Worm (Caenorhabditis elegans) whole organism, late embryonic: ENCODE results near the gene F01F1.15.

Experiments used
- C08G9.2 ChIP-seq: sonication (generic microtip); optimal IDR thresholded peaks from 2 replicates; lab custom pipeline; 2016; ENCODE audit warnings: mild to moderate bottlenecking, missing genetic modification characterization, moderate library complexity, missing compliant biosample characterization
- C38D4.7 ChIP-seq: fragments of 200-800 bp; sonication (Bioruptor generic); optimal IDR thresholded peaks from 2 replicates; lab custom pipeline; 2018; ENCODE audit warnings: mild to moderate bottlenecking, missing genetic modification characterization, moderate library complexity, missing compliant biosample characterization
- F13H6.1 ChIP-seq: sonication (generic microtip); optimal IDR thresholded peaks from 2 replicates; lab custom pipeline; 2016; ENCODE audit warnings: missing genetic modification characterization, missing compliant biosample characterization
- ceh-14 ChIP-seq: sonication (generic microtip); optimal IDR thresholded peaks from 2 replicates; lab custom pipeline; 2016; ENCODE audit warnings: missing genotype, missing genetic modification characterization, missing compliant biosample characterization
- ceh-18 ChIP-seq: sonication (generic microtip); optimal IDR thresholded peaks from 2 replicates; lab custom pipeline; 2016; ENCODE audit warnings: missing genetic modification characterization, missing compliant biosample characterization
- ceh-2 ChIP-seq: sonication (generic microtip); optimal IDR thresholded peaks from 2 replicates; lab custom pipeline; 2016; ENCODE audit warnings: missing genotype, missing genetic modification characterization, missing compliant biosample characterization
- ceh-22 ChIP-seq: sonication (generic microtip); optimal IDR thresholded peaks from 2 replicates; lab custom pipeline; 2017; ENCODE audit warnings: missing biosample characterization, missing genetic modification characterization
- ceh-31 ChIP-seq: sonication (generic microtip); optimal IDR thresholded peaks from 2 replicates; lab custom pipeline; 2016; ENCODE audit warnings: missing genetic modification characterization, missing compliant biosample characterization
- ceh-45 ChIP-seq: fragments of 200-800 bp; sonication (Bioruptor generic); IDR thresholded peaks from 2 replicates; pipeline ENCODE4 v1.3.6; 2022; ENCODE audit warnings: missing genetic modification reagents, missing genetic modification characterization, missing compliant biosample characterization
- dve-1 ChIP-seq: sonication (generic microtip); optimal IDR thresholded peaks from 2 replicates; lab custom pipeline; 2017; ENCODE audit warnings: antibody characterized with exemption, mild to moderate bottlenecking, missing genetic modification characterization, missing compliant biosample characterization
- elt-2 ChIP-seq: sonication (generic microtip); optimal IDR thresholded peaks from 2 replicates; lab custom pipeline; 2016; ENCODE audit warnings: missing genetic modification reagents, missing genetic modification characterization, missing compliant biosample characterization
- ets-4 ChIP-seq: sonication (generic microtip); optimal IDR thresholded peaks from 2 replicates; lab custom pipeline; 2016; ENCODE audit warnings: missing genetic modification characterization, missing compliant biosample characterization
- eyg-1 ChIP-seq: sonication (generic microtip); optimal IDR thresholded peaks from 2 replicates; lab custom pipeline; 2016; ENCODE audit warnings: missing genotype, missing genetic modification characterization, missing compliant biosample characterization
- hlh-13 ChIP-seq: fragments of 200-800 bp; sonication (Bioruptor generic); optimal IDR thresholded peaks from 2 replicates; lab custom pipeline; 2018; ENCODE audit warnings: mild to moderate bottlenecking, missing genetic modification characterization, missing compliant biosample characterization
- hlh-30 ChIP-seq: sonication (generic microtip); optimal IDR thresholded peaks from 2 replicates; lab custom pipeline; 2017; ENCODE audit warnings: antibody characterized with exemption, missing genetic modification characterization, missing compliant biosample characterization; ENCODE audit not compliant: insufficient read depth
- hlh-8 ChIP-seq: sonication (generic microtip); optimal IDR thresholded peaks from 2 replicates; lab custom pipeline; 2016; ENCODE audit warnings: missing genotype, missing genetic modification characterization, missing compliant biosample characterization
- lin-11 ChIP-seq: fragments of 200-800 bp; sonication (Bioruptor generic); optimal IDR thresholded peaks from 2 replicates; lab custom pipeline; 2018; ENCODE audit warnings: mild to moderate bottlenecking, missing genetic modification characterization, missing compliant biosample characterization
- nfya-1 ChIP-seq: sonication (generic microtip); optimal IDR thresholded peaks from 2 replicates; lab custom pipeline; 2017; ENCODE audit warnings: missing genetic modification characterization, mild to moderate bottlenecking, missing compliant biosample characterization, antibody characterized with exemption, moderate library complexity
- npax-4 ChIP-seq: sonication (generic microtip); optimal IDR thresholded peaks from 2 replicates; lab custom pipeline; 2016; ENCODE audit warnings: missing genetic modification characterization, missing compliant biosample characterization
- pat-9 ChIP-seq: fragments of 200-800 bp; sonication (Bioruptor generic); optimal IDR thresholded peaks from 2 replicates; lab custom pipeline; 2018; ENCODE audit warnings: mild to moderate bottlenecking, missing genetic modification characterization, moderate library complexity, missing compliant biosample characterization
- ref-2 ChIP-seq: sonication (generic microtip); optimal IDR thresholded peaks from 2 replicates; lab custom pipeline; 2016; ENCODE audit warnings: missing genetic modification characterization, missing compliant biosample characterization
- sox-4 ChIP-seq: sonication (generic microtip); optimal IDR thresholded peaks from 2 replicates; lab custom pipeline; 2017; ENCODE audit warnings: mild to moderate bottlenecking, missing genetic modification characterization, inconsistent platforms, missing compliant biosample characterization
- tbx-2 ChIP-seq: sonication (generic microtip); optimal IDR thresholded peaks from 2 replicates; lab custom pipeline; 2016; ENCODE audit warnings: missing genetic modification characterization, missing compliant biosample characterization
- tbx-7 ChIP-seq: sonication (generic microtip); optimal IDR thresholded peaks from 2 replicates; lab custom pipeline; 2016; ENCODE audit warnings: missing genotype, missing genetic modification characterization, missing compliant biosample characterization
- ttx-3 ChIP-seq: sonication (generic microtip); optimal IDR thresholded peaks from 2 replicates; lab custom pipeline; 2016; ENCODE audit warnings: missing genetic modification reagents, missing genetic modification characterization, missing compliant biosample characterization
- unc-42 ChIP-seq: sonication (generic microtip); optimal IDR thresholded peaks from 2 replicates; lab custom pipeline; 2016; ENCODE audit warnings: missing genotype, missing genetic modification characterization, missing compliant biosample characterization
- unc-55 ChIP-seq: sonication (generic microtip); optimal IDR thresholded peaks from 2 replicates; lab custom pipeline; 2017; ENCODE audit warnings: missing biosample characterization, missing genetic modification reagents, missing genetic modification characterization
- unc-86 ChIP-seq: sonication (generic microtip); optimal IDR thresholded peaks from 2 replicates; lab custom pipeline; 2016; ENCODE audit warnings: missing genetic modification characterization, missing compliant biosample characterization

Gene F01F1.15

DNA sequence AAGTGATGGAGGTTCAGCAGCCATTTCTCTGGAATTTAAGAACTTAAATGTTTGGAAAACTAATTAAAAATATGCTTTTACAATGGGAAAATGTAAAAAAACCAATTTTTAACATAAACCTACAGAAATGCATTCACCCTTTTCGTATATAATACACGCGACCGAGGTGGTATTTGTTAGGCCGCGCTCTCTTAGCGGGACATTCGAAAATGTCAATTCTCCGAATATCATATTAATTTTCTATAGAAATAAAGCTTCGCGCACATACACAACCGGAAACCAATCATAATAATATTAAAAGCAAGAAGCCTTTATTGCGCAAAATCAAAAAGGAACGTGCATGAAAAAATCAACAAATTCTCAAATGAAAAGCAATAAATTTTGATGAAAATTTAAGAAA, 16.1 kb downstream of the F01F1.15 start, which contains the start of gene ddx-23 (continued):
- no peak for TF ChIP-seq ceh-18 (tag; lab: Kevin White, UChicago)
- TF ChIP-seq lin-11 (tag; lab: Kevin White, UChicago), result no peak
- TF ChIP-seq ceh-22 (tag; lab: Kevin White, UChicago), result no peak
- no peak for TF ChIP-seq C38D4.7 (GFP tag; lab: Kevin White, UChicago)
- no peak for TF ChIP-seq tbx-7 (tag; lab: Kevin White, UChicago)
- no peak for TF ChIP-seq dve-1 (tag; lab: Kevin White, UChicago)
- TF ChIP-seq hlh-8 (tag; lab: Kevin White, UChicago), result peak; percentile 7
- TF ChIP-seq ceh-2 (tag; lab: Kevin White, UChicago), result no peak
- TF ChIP-seq hlh-13, result no peak

DNA sequence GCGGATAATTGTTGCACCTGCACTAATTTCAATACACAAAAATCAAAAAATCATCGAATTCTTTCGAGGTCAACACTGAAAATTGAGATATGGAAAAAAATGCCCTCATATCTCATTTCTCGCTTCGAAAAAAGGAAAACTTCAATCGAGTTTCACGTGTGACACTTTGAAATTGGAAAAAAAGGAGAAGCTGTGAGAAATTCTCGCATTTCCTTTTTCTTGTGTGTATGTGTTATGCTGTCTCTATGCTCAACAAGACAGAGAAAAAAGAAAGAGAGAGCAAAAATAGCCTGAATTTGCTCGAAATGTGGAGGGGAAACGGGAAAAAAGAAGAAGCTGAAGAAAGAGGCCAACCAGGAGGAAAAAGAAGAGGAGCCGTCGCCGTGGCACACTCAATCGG, 22.9 kb downstream of the F01F1.15 start:
- TF ChIP-seq ceh-18 (tag; lab: Kevin White, UChicago) (peak; percentile 0), F13H6.1 (tag; lab: Kevin White, UChicago) (no peak), hlh-8 (tag; lab: Kevin White, UChicago) (no peak), unc-42 (tag; lab: Kevin White, UChicago) (peak; percentile 38)

DNA sequence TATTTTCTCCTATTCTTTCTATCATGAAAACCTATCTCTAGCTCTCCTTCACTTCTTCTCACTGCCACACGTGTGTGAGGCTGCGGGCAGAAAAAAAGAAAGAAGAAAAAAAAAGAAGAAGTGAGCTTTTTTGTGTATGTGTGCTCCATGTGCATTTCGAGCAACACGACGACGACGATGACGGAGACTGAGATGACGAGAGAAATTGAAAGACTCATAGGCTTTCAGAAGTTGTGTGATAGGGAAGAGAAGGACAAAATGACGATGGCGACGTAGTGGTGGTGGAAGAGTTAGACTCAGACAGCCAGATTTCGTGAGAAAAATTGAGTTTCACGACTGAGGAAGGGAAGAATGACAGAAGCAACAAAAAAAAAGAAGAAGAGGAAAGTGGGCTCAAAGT, 23.8 kb downstream of the F01F1.15 start:
- TF ChIP-seq ceh-18 (tag; lab: Kevin White, UChicago) (peak; percentile 20), unc-55 (GFP tag; lab: Kevin White, UChicago) (peak; percentile 21), ttx-3 (tag; lab: Kevin White, UChicago) (no peak), unc-42 (tag; lab: Kevin White, UChicago) (peak; percentile 83), eyg-1 (tag; lab: Kevin White, UChicago) (no peak), ceh-31 (peak; percentile 58), elt-2 (no peak), ceh-14 (peak; percentile 4), nfya-1 (tag; lab: Kevin White, UChicago) (peak; percentile 38), tbx-2 (peak; percentile 29)
- TF ChIP-seq, all 69 proteins: peak for 7

DNA sequence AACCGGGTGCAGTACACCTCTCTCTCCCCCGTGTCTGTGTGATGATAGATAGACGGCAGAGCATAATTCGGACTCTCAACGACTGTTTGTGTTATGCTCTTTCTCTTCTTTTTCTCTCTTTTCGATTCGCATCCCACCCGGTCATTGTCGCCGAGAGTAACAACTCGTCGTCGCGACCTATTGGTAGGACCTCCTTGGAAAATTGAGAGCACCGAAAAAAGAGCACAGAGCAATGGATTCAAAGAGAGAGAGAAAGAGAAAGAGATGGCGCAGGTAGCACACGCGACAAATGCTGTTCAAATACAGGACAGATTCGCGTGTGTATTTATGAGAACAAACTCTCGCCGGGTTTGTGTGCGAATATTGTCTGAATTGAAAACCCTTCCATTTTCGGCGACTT, 25.7 kb downstream of the F01F1.15 start:
- TF ChIP-seq ref-2 (tag; lab: Kevin White, UChicago) (peak; percentile 11), ets-4 (tag; lab: Kevin White, UChicago) (peak; percentile 56), ceh-22 (tag; lab: Kevin White, UChicago) (no peak), tbx-2 (peak; percentile 16), ceh-18 (tag; lab: Kevin White, UChicago) (peak; percentile 17)
- TF ChIP-seq, all 69 proteins: peak for 4

DNA sequence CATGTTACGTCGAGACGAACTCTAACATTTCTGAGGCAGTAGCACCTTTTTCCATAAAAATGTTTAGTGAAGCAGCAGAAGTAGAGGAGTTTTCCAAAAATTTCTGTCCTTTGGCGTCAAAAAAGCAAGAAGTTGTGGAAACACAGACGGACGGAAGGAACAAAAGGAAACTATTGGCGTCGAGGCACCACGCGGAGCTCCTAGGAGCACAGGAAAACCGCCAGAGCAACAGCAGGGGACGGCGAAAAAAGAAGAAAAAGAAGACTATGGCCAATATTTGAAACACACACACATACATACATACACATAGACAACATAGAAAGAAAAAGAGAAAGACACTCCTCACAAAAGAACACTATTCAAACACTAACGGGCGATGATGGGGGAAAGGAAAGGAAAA, 26.4 kb downstream of the F01F1.15 start:
- peak; percentile 53 for TF ChIP-seq ets-4 (tag; lab: Kevin White, UChicago)
- TF ChIP-seq unc-55 (GFP tag; lab: Kevin White, UChicago), result no peak
- peak; percentile 27 for TF ChIP-seq ceh-31
- TF ChIP-seq ceh-45 (GFP tag; lab: Robert Waterston, UW), result 0 out of 2 replicates have a peak, but pooled peaks have one; percentile 39

DNA sequence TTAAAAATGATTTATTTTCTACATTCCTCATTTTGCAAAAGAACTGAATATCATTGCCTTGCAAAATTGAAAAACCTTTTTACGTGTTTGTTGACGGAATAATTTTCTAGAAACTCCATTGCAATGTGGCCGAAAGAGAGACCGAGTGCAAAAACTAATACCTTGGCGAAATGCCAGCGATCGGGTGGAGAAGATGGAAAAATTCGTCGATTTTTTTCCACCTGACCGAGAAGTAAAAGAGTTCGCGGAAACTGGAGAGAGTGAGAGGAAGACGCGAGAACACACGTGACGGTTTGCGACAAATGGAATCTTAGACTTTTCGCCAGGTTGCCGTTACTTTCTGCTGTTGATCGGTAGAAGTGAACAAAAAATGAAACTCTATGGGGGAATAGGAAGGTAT, 27.7 kb downstream of the F01F1.15 start:
- TF ChIP-seq C08G9.2 (tag; lab: Kevin White, UChicago) (no peak), pat-9 (tag; lab: Kevin White, UChicago) (no peak), sox-4 (tag; lab: Kevin White, UChicago) (no peak), unc-86 (tag; lab: Kevin White, UChicago) (no peak), ceh-22 (tag; lab: Kevin White, UChicago) (no peak), hlh-30 (peak; percentile 51), npax-4 (tag; lab: Kevin White, UChicago) (no peak)
- TF ChIP-seq, all 69 proteins: peak for 1
